Worm (Caenorhabditis elegans): ENCODE data around the gene fbxa-215.

Gene fbxa-215

ce11 chrIV:13703828-13704425, 37.2 kb upstream of the fbxa-215 start, which contains the start of gene tlp-1 (continued):
- no peak for TF ChIP-seq ceh-9 (tag; optimal IDR thresholded peaks at IDR 0.05)
- no peak for TF ChIP-seq unc-39 (tag; optimal IDR thresholded peaks at IDR 0.05)
- no peak for TF ChIP-seq aly-2 (tag; optimal IDR thresholded peaks at IDR 0.05)
- no peak for TF ChIP-seq R02D3.7 (tag; optimal IDR thresholded peaks at IDR 0.05)
- peak; percentile 66 for TF ChIP-seq ama-1 (optimal IDR thresholded peaks at IDR 0.05)
- no peak for TF ChIP-seq pha-4 (tag; optimal IDR thresholded peaks at IDR 0.05)
- TF ChIP-seq zag-1 (tag; optimal IDR thresholded peaks at IDR 0.05) = no peak
- no peak for TF ChIP-seq nhr-67 (tag; optimal IDR thresholded peaks at IDR 0.05)
- peak; percentile 22 for TF ChIP-seq hmg-11 (tag; optimal IDR thresholded peaks at IDR 0.05)
- TF ChIP-seq fkh-2 (tag; optimal IDR thresholded peaks at IDR 0.05) = no peak
- no peak for TF ChIP-seq nhr-12 (tag; optimal IDR thresholded peaks at IDR 0.05)
- TF ChIP-seq ceh-28 (tag; optimal IDR thresholded peaks at IDR 0.05) = peak; percentile 31
- TF ChIP-seq nhr-25 (tag; optimal IDR thresholded peaks at IDR 0.05) = peak; percentile 79
- no peak for TF ChIP-seq nhr-76 (tag; optimal IDR thresholded peaks at IDR 0.05)
- no peak for TF ChIP-seq daf-12 (tag; optimal IDR thresholded peaks at IDR 0.05)
- no peak for TF ChIP-seq ceh-82 (tag; optimal IDR thresholded peaks at IDR 0.05)
- TF ChIP-seq ceh-16 (tag; optimal IDR thresholded peaks at IDR 0.05) = peak; percentile 58
- TF ChIP-seq mdl-1 (tag; optimal IDR thresholded peaks at IDR 0.05) = no peak
- TF ChIP-seq egl-5 (tag; optimal IDR thresholded peaks at IDR 0.05) = peak; percentile 43

ce11 chrIV:13702681-13703080, 36.0 kb upstream of the fbxa-215 start:
- TF ChIP-seq eor-1 (tag; optimal IDR thresholded peaks at IDR 0.05) (no peak), ama-1 (optimal IDR thresholded peaks at IDR 0.05) (peak; percentile 65), nhr-237 (tag; optimal IDR thresholded peaks at IDR 0.05) (no peak), nhr-12 (tag; optimal IDR thresholded peaks at IDR 0.05) (no peak), fkh-10 (GFP tag; optimal IDR thresholded peaks at IDR 0.05) (no peak), egl-5 (tag; optimal IDR thresholded peaks at IDR 0.05) (no peak), nhr-76 (tag; optimal IDR thresholded peaks at IDR 0.05) (no peak)

DNA sequence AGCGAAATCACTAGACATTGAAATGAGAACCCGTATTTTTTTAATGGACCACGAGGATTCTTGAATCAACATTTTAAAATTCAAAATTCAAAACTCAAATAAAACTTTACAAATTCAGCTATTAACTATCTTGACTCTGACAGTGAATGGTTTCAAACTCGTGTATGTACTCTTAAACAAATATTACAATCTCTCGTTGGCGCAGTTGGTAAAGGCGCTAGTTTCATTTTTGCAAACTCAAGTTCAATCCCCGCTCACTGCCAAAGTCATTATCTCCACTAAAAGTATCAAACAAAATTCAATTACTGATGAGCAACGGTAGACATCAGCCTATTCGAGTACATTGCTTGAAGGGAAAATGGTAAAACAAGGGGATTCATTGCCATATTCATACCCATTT, 34.8 kb upstream of the fbxa-215 start:
- peak; percentile 3 for TF ChIP-seq nhr-43 (tag; optimal IDR thresholded peaks at IDR 0.05; ENCODE audit: poor library complexity, severe bottlenecking)
- TF ChIP-seq lin-15B (tag; optimal IDR thresholded peaks at IDR 0.05) = no peak
- TF ChIP-seq aly-2 (tag; optimal IDR thresholded peaks at IDR 0.05) = no peak
- TF ChIP-seq snpc-4 (tag; optimal IDR thresholded peaks at IDR 0.05) = peak; percentile 50
- TF ChIP-seq jun-1 (tag; optimal IDR thresholded peaks at IDR 0.05) = no peak
- no peak for TF ChIP-seq unc-39 (tag; optimal IDR thresholded peaks at IDR 0.05)
- no peak for TF ChIP-seq skn-1 (tag; optimal IDR thresholded peaks at IDR 0.05)
- no peak for TF ChIP-seq elt-3 (tag; optimal IDR thresholded peaks at IDR 0.05)

- TF ChIP-seq ztf-4 (tag; optimal IDR thresholded peaks at IDR 0.05) (no peak), nhr-25 (tag; optimal IDR thresholded peaks at IDR 0.05) (peak; percentile 30)
Measured at ce11 chrIV:13700847-13701246, 34.1 kb upstream of the fbxa-215 start.

ce11 chrIV:13699384-13699788, 32.7 kb upstream of the fbxa-215 start:
- TF ChIP-seq elt-1 (tag; optimal IDR thresholded peaks at IDR 0.05) = peak; percentile 71
- TF ChIP-seq nhr-25 (tag; optimal IDR thresholded peaks at IDR 0.05) = peak; percentile 8
- peak; percentile 91 for TF ChIP-seq unc-62 (GFP tag; optimal IDR thresholded peaks at IDR 0.05)
- peak; percentile 38 for TF ChIP-seq egl-5 (tag; optimal IDR thresholded peaks at IDR 0.05)
- TF ChIP-seq nhr-43 (tag; optimal IDR thresholded peaks at IDR 0.05; ENCODE audit: poor library complexity, severe bottlenecking) = no peak
- TF ChIP-seq ceh-16 (tag; optimal IDR thresholded peaks at IDR 0.05) = no peak
- peak; percentile 1 for TF ChIP-seq hmg-11 (tag; optimal IDR thresholded peaks at IDR 0.05)
- TF ChIP-seq lin-39 (tag; optimal IDR thresholded peaks at IDR 0.05) = peak; percentile 99
- TF ChIP-seq nfya-1 (tag; optimal IDR thresholded peaks at IDR 0.05; ENCODE audit: insufficient read depth) = peak; percentile 22

DNA sequence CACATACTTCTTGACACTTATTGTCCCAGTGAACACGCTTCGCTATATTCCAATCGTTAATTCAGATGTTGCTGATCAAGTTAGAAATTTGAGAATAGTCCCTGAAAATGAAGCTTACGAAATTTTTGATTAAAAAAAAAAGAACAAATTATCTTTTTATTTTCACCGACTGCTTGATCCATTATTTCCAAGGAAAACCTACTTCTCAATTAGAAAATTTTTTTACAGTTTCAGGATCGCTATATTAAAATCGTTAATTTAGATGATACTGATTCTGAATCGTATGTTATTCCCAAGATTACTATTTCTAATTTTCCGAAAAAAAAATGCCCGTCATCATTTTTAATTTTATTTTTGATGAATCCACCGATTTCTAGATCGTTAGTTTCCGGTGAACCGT, 31.9 kb upstream of the fbxa-215 start, which contains the start of gene T23G4.127:
Gene T23G4.127 (minus strand): TSS at position 101 of the 400 bp plus-strand sequence.
- TF ChIP-seq mml-1 (tag; optimal IDR thresholded peaks at IDR 0.05) (no peak), fkh-10 (GFP tag; optimal IDR thresholded peaks at IDR 0.05) (no peak), lin-39 (tag; optimal IDR thresholded peaks at IDR 0.05) (no peak), ama-1 (optimal IDR thresholded peaks at IDR 0.05) (no peak), R02D3.7 (tag; optimal IDR thresholded peaks at IDR 0.05) (no peak), nhr-11 (tag; optimal IDR thresholded peaks at IDR 0.05) (no peak), aly-2 (tag; optimal IDR thresholded peaks at IDR 0.05) (no peak), hmg-11 (tag; optimal IDR thresholded peaks at IDR 0.05) (no peak), nhr-12 (tag; optimal IDR thresholded peaks at IDR 0.05) (no peak), skn-1 (tag; optimal IDR thresholded peaks at IDR 0.05) (no peak), unc-62 (GFP tag; optimal IDR thresholded peaks at IDR 0.05) (no peak), nhr-237 (tag; optimal IDR thresholded peaks at IDR 0.05) (no peak), elt-2 (tag; optimal IDR thresholded peaks at IDR 0.05) (no peak), sea-2 (GFP tag; optimal IDR thresholded peaks at IDR 0.05) (no peak), nhr-67 (tag; optimal IDR thresholded peaks at IDR 0.05) (no peak), lin-15B (tag; optimal IDR thresholded peaks at IDR 0.05) (no peak), ceh-16 (tag; optimal IDR thresholded peaks at IDR 0.05) (no peak), ZK546.5 (tag; optimal IDR thresholded peaks at IDR 0.05) (no peak), ztf-11 (tag; optimal IDR thresholded peaks at IDR 0.05) (no peak), elt-3 (tag; optimal IDR thresholded peaks at IDR 0.05) (no peak)

Measured in whole organism, L3 larva.